Fruit fly (Drosophila melanogaster) whole organism: Measurements from ENCODE around the gene Osi23.

ENCODE experiments used
- CG8478 ChIP-seq: fragments of >200 bp; optimal IDR thresholded peaks from 2 replicates; lab custom pipeline; 2018; ENCODE audit warnings: inconsistent platforms
- Dll ChIP-seq: fragments of >200 bp; optimal IDR thresholded peaks from 2 replicates; lab custom pipeline; 2017
- EcR ChIP-seq, 2 experiments: fragments of >200 bp; optimal IDR thresholded peaks; 2 replicates each; lab custom pipeline; 2017; ENCODE audit warnings: missing biosample characterization in 2 of 2, missing genetic modification characterization in 2 of 2, missing genetic modification reagents in 2 of 2
- pan ChIP-seq: fragments of >200 bp; optimal IDR thresholded peaks from 2 replicates; lab custom pipeline; 2017
- psq ChIP-seq: fragments of >200 bp; optimal IDR thresholded peaks from 2 replicates; lab custom pipeline; 2017
- usp ChIP-seq: fragments of >200 bp; optimal IDR thresholded peaks from 2 replicates; lab custom pipeline; 2017; ENCODE audit warnings: missing biosample characterization, missing genetic modification characterization, mixed read lengths

dm6 chr3R:30487828-30488227, 43.0 kb upstream of the Osi23 start, which contains the start of gene Jon99Fii:
- TF ChIP-seq Dll (lab: Kevin White, UChicago): no peak
- no peak for TF ChIP-seq pan (lab: Kevin White, UChicago)
- no peak for TF ChIP-seq psq (lab: Kevin White, UChicago)
- TF ChIP-seq CG8478: no peak
- TF ChIP-seq usp (GFP tag; lab: Kevin White, UChicago): no peak
- no peak for TF ChIP-seq EcR (GFP tag; optimal IDR thresholded peaks at IDR 0.05; lab: Kevin White, UChicago)
